Fruit fly (Drosophila melanogaster) whole organism, wandering third instar larva: ENCODE results near the gene CG13737.

Experiments
- Abd-B ChIP-seq: fragments of >200 bp; optimal IDR thresholded peaks from 2 replicates; lab custom pipeline; 2017; ENCODE audit warnings: missing biosample characterization, missing genetic modification characterization
- CrebA ChIP-seq: fragments of 200-800 bp; sonication (Bioruptor generic); optimal IDR thresholded peaks from 2 replicates; lab custom pipeline; 2016; ENCODE audit warnings: missing biosample characterization, mild to moderate bottlenecking, missing genetic modification characterization, borderline replicate concordance
- Dfd ChIP-seq: fragments of >200 bp; optimal IDR thresholded peaks from 2 replicates; lab custom pipeline; 2017; ENCODE audit warnings: missing biosample characterization, missing genetic modification characterization
- GATAd ChIP-seq: sonication (Bioruptor generic); optimal IDR thresholded peaks from 2 replicates; lab custom pipeline; 2016; ENCODE audit warnings: missing biosample characterization, missing genetic modification characterization
- HLH106 ChIP-seq: fragments of 200-800 bp; optimal IDR thresholded peaks from 3 replicates; lab custom pipeline; 2019; ENCODE audit warnings: missing biosample characterization, mild to moderate bottlenecking, missing genetic modification characterization, moderate library complexity
- Hnf4 ChIP-seq: fragments of 200-800 bp; sonication (Bioruptor generic); optimal IDR thresholded peaks from 2 replicates; lab custom pipeline; 2016; ENCODE audit warnings: missing biosample characterization, mild to moderate bottlenecking, missing genetic modification characterization
- Hr78 ChIP-seq: fragments of >200 bp; optimal IDR thresholded peaks from 2 replicates; lab custom pipeline; 2017; ENCODE audit warnings: missing biosample characterization, missing genetic modification characterization
- Jra ChIP-seq: sonication (Bioruptor generic); optimal IDR thresholded peaks from 2 replicates; lab custom pipeline; 2016; ENCODE audit warnings: missing biosample characterization, missing genetic modification characterization
- Mio ChIP-seq: sonication (Bioruptor generic); optimal IDR thresholded peaks from 2 replicates; lab custom pipeline; 2016; ENCODE audit warnings: missing biosample characterization, missing genetic modification characterization
- Myc ChIP-seq: fragments of >200 bp; optimal IDR thresholded peaks from 2 replicates; lab custom pipeline; 2017
- N ChIP-seq: fragments of >200 bp; optimal IDR thresholded peaks from 2 replicates; lab custom pipeline; 2018; ENCODE audit warnings: missing biosample characterization, missing external identifiers, missing genetic modification characterization
- OdsH ChIP-seq: fragments of 200-800 bp; sonication (Bioruptor generic); optimal IDR thresholded peaks from 2 replicates; lab custom pipeline; 2016; ENCODE audit warnings: missing biosample characterization, mild to moderate bottlenecking, missing genetic modification characterization
- Rel ChIP-seq, 2 experiments: fragments of 200-800 bp; sonication (Bioruptor generic) in 1 of 2; optimal IDR thresholded peaks; 2 replicates in 1 of 2; 3 replicates in 1 of 2; lab custom pipeline; 2016 to 2019; ENCODE audit warnings: mild to moderate bottlenecking in 2 of 2, missing biosample characterization in 2 of 2, missing genetic modification characterization in 2 of 2, moderate library complexity in 1 of 2
- Sp1 ChIP-seq: fragments of 200-800 bp; sonication (Bioruptor generic); optimal IDR thresholded peaks from 3 replicates; lab custom pipeline; 2019; ENCODE audit warnings: missing biosample characterization, mild to moderate bottlenecking, missing genetic modification characterization, moderate library complexity
- Vsx2 ChIP-seq: fragments of 200-300, 225-300 bp; sonication (Bioruptor generic); optimal IDR thresholded peaks from 2 replicates; lab custom pipeline; 2018; ENCODE audit warnings: missing biosample characterization, missing genetic modification characterization; ENCODE audit not compliant: partially characterized antibody
- dl ChIP-seq, 2 experiments: fragments of 175-275, 200-275 bp in 1 of 2; fragments of 200-275 bp in 1 of 2; sonication (Bioruptor generic); optimal IDR thresholded peaks; lab custom pipeline; 2018; ENCODE audit warnings: mild to moderate bottlenecking in 2 of 2, missing biosample characterization in 2 of 2, missing genetic modification characterization in 2 of 2, moderate library complexity in 2 of 2; ENCODE audit not compliant: partially characterized antibody in 2 of 2, insufficient read depth in 1 of 2
- dmrt93B ChIP-seq: fragments of 200-800 bp; sonication (Bioruptor generic); optimal IDR thresholded peaks from 2 replicates; lab custom pipeline; 2018; ENCODE audit warnings: missing biosample characterization, mild to moderate bottlenecking, missing genetic modification characterization
- dsf ChIP-seq: sonication (Bioruptor generic); optimal IDR thresholded peaks from 2 replicates; lab custom pipeline; 2016; ENCODE audit warnings: missing biosample characterization, missing genetic modification characterization, borderline replicate concordance
- ey ChIP-seq: fragments of 200-800 bp; sonication (Bioruptor generic); optimal IDR thresholded peaks from 2 replicates; lab custom pipeline; 2016; ENCODE audit warnings: missing biosample characterization, missing genetic modification characterization
- foxo ChIP-seq, 2 experiments: fragments of 200-800 bp; sonication (Bioruptor generic); optimal IDR thresholded peaks; 2 replicates in 1 of 2; 3 replicates in 1 of 2; lab custom pipeline; 2016 to 2017; ENCODE audit warnings: missing biosample characterization in 2 of 2, missing genetic modification characterization in 2 of 2
- fru ChIP-seq: fragments of 200-800 bp; sonication (Bioruptor generic); optimal IDR thresholded peaks from 3 replicates; lab custom pipeline; 2016; ENCODE audit warnings: missing biosample characterization, mild to moderate bottlenecking, missing genetic modification characterization
- h ChIP-seq: fragments of 200-800 bp; sonication (Bioruptor generic); optimal IDR thresholded peaks from 3 replicates; lab custom pipeline; 2016; ENCODE audit warnings: missing biosample characterization, mild to moderate bottlenecking, missing genetic modification characterization
- jim ChIP-seq: fragments of 175-275, 200-325 bp; sonication (Bioruptor generic); optimal IDR thresholded peaks from 2 replicates; lab custom pipeline; 2016; ENCODE audit warnings: missing biosample characterization, mild to moderate bottlenecking, missing genetic modification characterization
- lola ChIP-seq: fragments of >200 bp; optimal IDR thresholded peaks from 2 replicates; lab custom pipeline; 2017; ENCODE audit warnings: missing biosample characterization, missing genetic modification characterization
- psq ChIP-seq: fragments of 200-800 bp; sonication (Bioruptor generic); optimal IDR thresholded peaks from 3 replicates; lab custom pipeline; 2017; ENCODE audit warnings: missing biosample characterization, mild to moderate bottlenecking, missing genetic modification characterization, moderate library complexity
- rgr ChIP-seq: fragments of 200-800 bp; sonication (Bioruptor generic); optimal IDR thresholded peaks from 3 replicates; lab custom pipeline; 2016; ENCODE audit warnings: missing biosample characterization, mild to moderate bottlenecking, missing genetic modification characterization
- sage ChIP-seq: fragments of 200-800 bp; sonication (Bioruptor generic); optimal IDR thresholded peaks from 2 replicates; lab custom pipeline; 2016; ENCODE audit warnings: missing biosample characterization, mild to moderate bottlenecking, missing genetic modification characterization
- tai ChIP-seq: sonication (Bioruptor generic); optimal IDR thresholded peaks from 2 replicates; lab custom pipeline; 2016; ENCODE audit warnings: missing biosample characterization, missing genetic modification characterization
- woc ChIP-seq: sonication (Bioruptor generic); optimal IDR thresholded peaks from 2 replicates; lab custom pipeline; 2016; ENCODE audit warnings: missing biosample characterization, mild to moderate bottlenecking, missing genetic modification characterization

The CG13737 gene

DNA sequence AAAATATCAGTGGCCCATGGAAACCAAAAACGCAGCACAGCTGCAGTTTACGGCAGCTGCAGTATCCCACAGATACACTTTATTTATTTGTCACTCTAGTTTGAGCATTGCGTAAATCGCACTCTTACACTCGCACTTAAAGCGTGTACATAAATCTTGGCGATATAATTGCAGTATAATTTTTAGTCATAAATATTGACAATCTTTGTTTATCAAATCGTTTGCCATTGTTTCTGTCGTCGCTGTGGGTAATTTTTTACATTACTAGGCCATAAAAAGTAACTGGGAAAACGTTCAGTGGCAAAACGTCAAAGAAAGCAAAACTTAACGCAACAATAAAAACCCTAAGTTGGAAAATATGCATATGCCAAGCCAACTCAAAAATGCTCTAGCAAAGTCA is 890 bp upstream of the CG13737 start:
- TF ChIP-seq fru (GFP tag; lab: Kevin White, UChicago) (no peak), Mio (GFP tag; lab: Kevin White, UChicago) (no peak), jim (GFP tag; lab: Kevin White, UChicago) (no peak), HLH106 (no peak), N (GFP tag; lab: Kevin White, UChicago) (no peak), Sp1 (no peak), foxo (GFP tag; optimal IDR thresholded peaks at IDR 0.05; lab: Kevin White, UChicago) (no peak), lola (no peak), tai (GFP tag; lab: Kevin White, UChicago) (no peak), Hnf4 (GFP tag; lab: Kevin White, UChicago) (no peak), GATAd (GFP tag; lab: Kevin White, UChicago) (no peak)
- TF ChIP-seq, all 38 proteins: peak for 0

DNA sequence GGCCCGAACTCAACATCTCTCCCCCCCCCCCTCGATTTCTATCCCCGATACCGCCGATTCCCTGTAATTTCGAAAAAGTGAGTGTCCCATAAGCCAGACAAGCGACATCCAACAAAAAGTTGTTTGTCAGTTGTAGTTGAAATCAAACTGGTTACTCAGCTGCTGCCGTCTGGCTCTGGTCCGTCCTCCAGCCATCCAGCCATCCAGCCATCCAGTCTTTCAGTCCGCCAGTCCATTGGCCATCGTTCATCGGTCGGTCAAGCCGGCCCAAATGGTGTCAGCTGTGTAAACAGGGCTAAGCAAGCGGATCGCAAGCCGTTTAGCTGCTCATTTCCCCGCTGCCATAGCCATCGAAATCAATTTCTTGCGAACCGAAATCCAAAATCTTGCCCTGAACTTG is 2.8 kb downstream of the CG13737 start:
- TF ChIP-seq sage (GFP tag; lab: Kevin White, UChicago) = no peak

DNA sequence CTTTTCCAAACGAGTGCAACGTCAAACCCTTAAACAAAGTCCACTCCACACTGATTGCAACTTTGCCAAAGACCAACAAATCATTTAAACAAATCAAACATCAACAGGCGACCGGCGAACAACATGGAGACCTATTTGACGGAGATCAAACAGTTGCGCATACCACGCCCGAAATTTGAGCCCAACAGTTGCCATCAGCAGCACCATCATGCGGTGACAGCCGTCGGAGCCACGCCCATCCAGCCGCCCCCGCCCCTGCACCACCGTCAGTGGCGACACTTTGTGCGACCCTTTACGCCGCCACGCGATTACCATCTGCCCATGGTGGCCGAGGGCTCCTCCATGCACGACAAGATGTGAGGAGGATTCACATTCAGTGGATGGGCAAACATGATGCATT is 3.7 kb downstream of the CG13737 start:
- TF ChIP-seq Dfd (GFP tag; lab: Kevin White, UChicago) (peak; percentile 27), Mio (GFP tag; lab: Kevin White, UChicago) (no peak), CrebA (GFP tag; lab: Kevin White, UChicago) (no peak), OdsH (GFP tag; lab: Kevin White, UChicago) (no peak), dl (GFP tag; optimal IDR thresholded peaks at IDR 0.05; lab: Kevin White, UChicago; ENCODE audit: insufficient read depth in 1 of 2, partially characterized antibody in 2 of 2) (no peak), Myc (lab: Kevin White, UChicago) (no peak), Rel (GFP tag; optimal IDR thresholded peaks at IDR 0.05; lab: Kevin White, UChicago) (no peak), Rel (tag; optimal IDR thresholded peaks at IDR 0.05; lab: Kevin White, UChicago) (no peak), tai (GFP tag; lab: Kevin White, UChicago) (no peak)
- TF ChIP-seq, all 38 proteins: peak for 1

DNA sequence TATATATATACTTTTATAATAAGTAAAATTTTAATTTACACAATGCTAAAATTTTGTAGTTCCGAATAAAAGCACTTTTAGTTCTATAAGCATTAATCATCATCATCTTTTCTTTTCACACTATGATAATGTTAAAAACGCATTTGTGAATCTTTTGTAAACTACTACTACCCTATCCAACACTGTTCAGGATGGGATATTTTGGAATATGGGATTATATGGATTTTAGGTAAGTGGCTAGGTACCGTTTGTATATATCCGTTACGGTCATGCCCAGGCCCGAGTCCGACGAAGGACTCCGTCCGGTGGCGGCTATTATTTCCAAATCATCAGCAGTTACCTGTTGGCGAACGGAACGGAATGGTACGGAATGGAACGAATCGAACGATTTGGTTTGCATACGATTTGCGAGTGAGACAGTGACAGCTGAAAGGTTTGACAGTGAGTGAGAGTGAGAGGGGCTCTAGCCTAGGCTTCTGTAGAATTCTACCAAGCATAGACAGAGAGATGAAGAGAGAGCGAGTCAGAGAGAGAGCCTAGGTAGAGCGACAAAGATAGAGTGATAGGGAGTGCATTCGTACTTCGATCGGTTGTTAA is 5.8 kb downstream of the CG13737 start:
- TF ChIP-seq Hr78 (GFP tag; lab: Kevin White, UChicago) = no peak
- no peak for TF ChIP-seq Sp1
- TF ChIP-seq fru (GFP tag; lab: Kevin White, UChicago) = no peak
- TF ChIP-seq Abd-B (GFP tag; lab: Kevin White, UChicago) = no peak
- TF ChIP-seq Myc (lab: Kevin White, UChicago) = no peak
- TF ChIP-seq Vsx2 (GFP tag; lab: Kevin White, UChicago) = no peak
- TF ChIP-seq CrebA (GFP tag; lab: Kevin White, UChicago) = no peak
- TF ChIP-seq psq (GFP tag; lab: Kevin White, UChicago) = no peak

DNA sequence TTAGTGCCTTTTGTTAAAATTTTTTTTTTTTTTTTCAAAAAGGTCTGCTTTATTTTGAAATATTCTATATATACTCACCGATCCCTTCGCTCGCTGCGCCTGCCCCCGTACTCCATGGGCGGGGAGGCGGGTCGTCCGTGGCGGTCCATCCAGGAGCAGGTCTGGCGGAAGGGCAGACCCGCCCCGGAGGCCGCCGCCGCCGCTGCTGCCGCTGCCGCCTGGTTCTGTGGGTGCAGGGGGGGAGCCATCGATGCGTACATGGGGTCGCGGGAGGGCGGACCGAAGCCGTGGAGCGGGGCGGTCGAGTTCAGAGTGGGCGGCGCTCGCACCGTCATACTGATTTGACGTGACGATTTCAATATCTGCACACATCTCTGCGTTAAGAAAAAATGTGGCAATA is 8.3 kb downstream of the CG13737 start:
- TF ChIP-seq rgr (GFP tag; lab: Kevin White, UChicago) (no peak), dmrt93B (GFP tag; lab: Kevin White, UChicago) (no peak), Dfd (GFP tag; lab: Kevin White, UChicago) (peak; percentile 82), h (GFP tag; lab: Kevin White, UChicago) (no peak)

DNA sequence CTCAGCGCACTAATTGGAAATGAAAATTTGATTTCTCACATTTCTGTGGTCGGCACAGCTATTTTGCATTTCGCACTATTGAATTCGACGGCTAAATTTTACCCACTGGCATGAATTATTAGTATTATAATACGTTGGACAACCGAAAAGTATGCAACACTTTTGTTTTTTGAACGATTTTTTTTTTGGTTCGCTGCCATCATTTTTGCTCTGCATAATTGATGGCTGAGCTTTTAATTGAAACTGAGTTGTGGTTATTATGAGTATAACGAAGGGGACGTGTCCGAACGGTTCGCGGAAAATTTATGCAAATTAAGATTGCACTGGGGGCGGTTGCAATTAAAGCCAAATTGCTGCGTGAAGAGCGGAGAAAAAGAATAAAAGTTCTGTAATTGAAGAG is 21.8 kb downstream of the CG13737 start:
- TF ChIP-seq Dfd (GFP tag; lab: Kevin White, UChicago) (no peak), dsf (no peak), ey (GFP tag; lab: Kevin White, UChicago) (no peak), OdsH (GFP tag; lab: Kevin White, UChicago) (no peak), dmrt93B (GFP tag; lab: Kevin White, UChicago) (no peak), Abd-B (GFP tag; lab: Kevin White, UChicago) (no peak), Mio (GFP tag; lab: Kevin White, UChicago) (no peak), Vsx2 (GFP tag; lab: Kevin White, UChicago) (peak; percentile 18), lola (no peak), Myc (lab: Kevin White, UChicago) (peak; percentile 68), Jra (GFP tag; lab: Kevin White, UChicago) (no peak), woc (no peak)
